Fruit fly (Drosophila melanogaster) whole organism, embryonic: Measurements from ENCODE around the gene CG34451.

Experiments
- CG10565 ChIP-seq: fragments of 200-800 bp; sonication (Bioruptor generic); optimal IDR thresholded peaks from 3 replicates; lab custom pipeline; 2016; ENCODE audit warnings: missing biosample characterization, mild to moderate bottlenecking, missing genetic modification characterization
- CG14050 ChIP-seq: fragments of 200-800 bp; sonication (Bioruptor generic); IDR thresholded peaks from 3 replicates; pipeline ENCODE4 v1.3.6; 2022; ENCODE audit warnings: missing biosample characterization, missing genetic modification characterization
- CG14860 ChIP-seq: fragments of 200-800 bp; sonication (Bioruptor generic); IDR thresholded peaks from 3 replicates; pipeline ENCODE4 v1.3.6; 2022; ENCODE audit warnings: missing biosample characterization, missing genetic modification characterization; ENCODE audit not compliant: partially characterized antibody
- CG15601 ChIP-seq: fragments of 200-800 bp; sonication (Bioruptor generic); optimal IDR thresholded peaks from 3 replicates; lab custom pipeline; 2019; ENCODE audit warnings: missing biosample characterization, mild to moderate bottlenecking, missing genetic modification characterization, moderate library complexity
- CG1602 ChIP-seq: fragments of 200-800 bp; sonication (Bioruptor generic); optimal IDR thresholded peaks from 3 replicates; lab custom pipeline; 2016; ENCODE audit warnings: missing biosample characterization, missing genetic modification characterization
- CG17385 ChIP-seq: fragments of 200-800 bp; sonication (Bioruptor generic); optimal IDR thresholded peaks from 3 replicates; lab custom pipeline; 2018; ENCODE audit warnings: missing biosample characterization, mild to moderate bottlenecking, missing genetic modification characterization
- CG18764 ChIP-seq: fragments of 200-800 bp; sonication (Bioruptor generic); optimal IDR thresholded peaks from 3 replicates; lab custom pipeline; 2016; ENCODE audit warnings: missing biosample characterization, missing genetic modification characterization
- CG2116 ChIP-seq: fragments of 200-800 bp; sonication (Bioruptor generic); optimal IDR thresholded peaks from 3 replicates; lab custom pipeline; 2018; ENCODE audit warnings: missing biosample characterization, mild to moderate bottlenecking, missing genetic modification characterization
- CG2129 ChIP-seq: fragments of 200-800 bp; sonication (Bioruptor generic); IDR thresholded peaks from 2 replicates; pipeline ENCODE4 v1.3.6; 2022; ENCODE audit warnings: missing biosample characterization, missing genetic modification characterization; ENCODE audit not compliant: partially characterized antibody
- CG2202 ChIP-seq: fragments of 200-800 bp; sonication (Bioruptor generic); optimal IDR thresholded peaks from 2 replicates; lab custom pipeline; 2018; ENCODE audit warnings: missing biosample characterization, mild to moderate bottlenecking, missing genetic modification characterization
- CG32772 ChIP-seq: fragments of 200-800 bp; sonication (Bioruptor generic); IDR thresholded peaks from 2 replicates; pipeline ENCODE4 v1.3.6; 2022; ENCODE audit warnings: missing biosample characterization, missing genetic modification characterization
- CG33213 ChIP-seq: fragments of 200-800 bp; sonication (Bioruptor generic); optimal IDR thresholded peaks from 3 replicates; lab custom pipeline; 2016; ENCODE audit warnings: missing biosample characterization, missing genetic modification characterization
- CG34422 ChIP-seq: fragments of 200-800 bp; sonication (Bioruptor generic); IDR thresholded peaks from 3 replicates; pipeline ENCODE4 v1.3.6; 2022; ENCODE audit warnings: missing biosample characterization, missing genetic modification characterization
- CG4404 ChIP-seq: fragments of 200-800 bp; sonication (Bioruptor generic); IDR thresholded peaks from 2 replicates; pipeline ENCODE4 v1.3.6; 2022; ENCODE audit warnings: missing biosample characterization, missing genetic modification characterization
- CG5245 ChIP-seq: fragments of 200-800 bp; sonication (Bioruptor generic); optimal IDR thresholded peaks from 3 replicates; lab custom pipeline; 2016; ENCODE audit warnings: missing biosample characterization, missing genetic modification characterization
- CG7271 ChIP-seq: fragments of 200-800 bp; sonication (Bioruptor generic); optimal IDR thresholded peaks from 2 replicates; lab custom pipeline; 2018; ENCODE audit warnings: missing biosample characterization, mild to moderate bottlenecking, missing genetic modification characterization, moderate library complexity
- CG7372 ChIP-seq: fragments of 200-800 bp; sonication (Bioruptor generic); IDR thresholded peaks from 2 replicates; pipeline ENCODE4 v1.3.6; 2022; ENCODE audit warnings: missing biosample characterization, missing genetic modification characterization
- CG7786 ChIP-seq: fragments of 200-800 bp; sonication (Bioruptor generic); optimal IDR thresholded peaks from 2 replicates; lab custom pipeline; 2016; ENCODE audit warnings: missing biosample characterization, missing genetic modification characterization
- CG8359 ChIP-seq: fragments of 200-800 bp; sonication (Bioruptor generic); optimal IDR thresholded peaks from 2 replicates; lab custom pipeline; 2017; ENCODE audit warnings: missing biosample characterization, mild to moderate bottlenecking, missing genetic modification characterization, borderline replicate concordance
- CG8478 ChIP-seq: fragments of >200 bp; optimal IDR thresholded peaks from 2 replicates; lab custom pipeline; 2018
- CG9609 ChIP-seq: fragments of 200-800 bp; sonication (Bioruptor generic); optimal IDR thresholded peaks from 3 replicates; lab custom pipeline; 2016; ENCODE audit warnings: missing biosample characterization, missing genetic modification characterization
- CG9727 ChIP-seq: fragments of 200-800 bp; sonication (Bioruptor generic); optimal IDR thresholded peaks from 3 replicates; lab custom pipeline; 2017; ENCODE audit warnings: missing biosample characterization, mild to moderate bottlenecking, missing genetic modification characterization
- CHES-1-like ChIP-seq: fragments of 200-800 bp; sonication (Bioruptor generic); optimal IDR thresholded peaks from 2 replicates; lab custom pipeline; 2016; ENCODE audit warnings: missing biosample characterization, missing genetic modification characterization
- Dref ChIP-seq: fragments of 200-800 bp; sonication (Bioruptor generic); IDR thresholded peaks from 2 replicates; pipeline ENCODE4 v1.3.6; 2022; ENCODE audit warnings: missing biosample characterization, missing genetic modification characterization
- H15 ChIP-seq: fragments of 200-800 bp; sonication (Bioruptor generic); IDR thresholded peaks from 3 replicates; pipeline ENCODE4 v1.3.6; 2022; ENCODE audit warnings: missing biosample characterization, missing genetic modification characterization
- Hmx ChIP-seq: fragments of 200-800 bp; sonication (Bioruptor generic); optimal IDR thresholded peaks from 2 replicates; lab custom pipeline; 2016; ENCODE audit warnings: missing biosample characterization, missing genetic modification characterization
- Lim3 ChIP-seq: fragments of 200-800 bp; sonication (Bioruptor generic); IDR thresholded peaks from 2 replicates; pipeline ENCODE4 v1.3.6; 2022; ENCODE audit warnings: missing biosample characterization, missing genetic modification characterization
- Nf-YB ChIP-seq: fragments of 200-800 bp; sonication (Bioruptor generic); optimal IDR thresholded peaks from 3 replicates; lab custom pipeline; 2019; ENCODE audit warnings: missing biosample characterization, mild to moderate bottlenecking, missing genetic modification characterization, moderate library complexity
- Nf-YC ChIP-seq: fragments of 200-800 bp; optimal IDR thresholded peaks from 3 replicates; lab custom pipeline; 2019; ENCODE audit warnings: missing biosample characterization, mild to moderate bottlenecking, missing genetic modification characterization, moderate library complexity
- Oaz ChIP-seq: fragments of 200-800 bp; sonication (Bioruptor generic); IDR thresholded peaks from 2 replicates; pipeline ENCODE4 v1.3.6; 2022; ENCODE audit warnings: missing biosample characterization, missing genetic modification characterization
- abd-A ChIP-seq: fragments of 200-800 bp; sonication (Bioruptor generic); optimal IDR thresholded peaks from 3 replicates; lab custom pipeline; 2019; ENCODE audit warnings: missing biosample characterization, mild to moderate bottlenecking, missing genetic modification characterization, moderate library complexity
- chm ChIP-seq: fragments of 200-800 bp; sonication (Bioruptor generic); IDR thresholded peaks from 2 replicates; pipeline ENCODE4 v1.3.6; 2022; ENCODE audit warnings: missing biosample characterization, missing genetic modification characterization
- ci ChIP-seq: fragments of 200-800 bp; sonication (Bioruptor generic); IDR thresholded peaks from 3 replicates; pipeline ENCODE4 v1.3.6; 2022; ENCODE audit warnings: missing biosample characterization, missing genetic modification characterization
- crol ChIP-seq: fragments of 200-800 bp; sonication (Bioruptor generic); IDR thresholded peaks from 2 replicates; pipeline ENCODE4 v1.3.6; 2022; ENCODE audit warnings: missing biosample characterization, missing genetic modification characterization
- exex ChIP-seq: fragments of 200-800 bp; sonication (Bioruptor generic); optimal IDR thresholded peaks from 4 replicates; lab custom pipeline; 2018; ENCODE audit warnings: missing biosample characterization, mild to moderate bottlenecking, missing genetic modification characterization, moderate library complexity
- fd64A ChIP-seq: fragments of 200-800 bp; sonication (Bioruptor generic); optimal IDR thresholded peaks from 3 replicates; lab custom pipeline; 2018; ENCODE audit warnings: missing biosample characterization, mild to moderate bottlenecking, missing genetic modification characterization
- gcm ChIP-seq: fragments of 200-800 bp; sonication (Bioruptor generic); optimal IDR thresholded peaks from 2 replicates; lab custom pipeline; 2019; ENCODE audit warnings: missing biosample characterization, mild to moderate bottlenecking, missing genetic modification characterization, moderate library complexity
- gcm2 ChIP-seq: fragments of 200-800 bp; sonication (Bioruptor generic); optimal IDR thresholded peaks from 2 replicates; lab custom pipeline; 2016; ENCODE audit warnings: missing biosample characterization, missing genetic modification characterization
- hb ChIP-seq: fragments of 200-800 bp; sonication (Bioruptor generic); IDR thresholded peaks from 3 replicates; pipeline ENCODE4 v1.3.6; 2022; ENCODE audit warnings: missing biosample characterization, missing genetic modification characterization; ENCODE audit not compliant: partially characterized antibody
- lab ChIP-seq: fragments of 200-800 bp; sonication (Bioruptor generic); optimal IDR thresholded peaks from 3 replicates; lab custom pipeline; 2017; ENCODE audit warnings: missing biosample characterization, missing genetic modification characterization, mild to moderate bottlenecking, moderate library complexity, missing genetic modification reagents
- org-1 ChIP-seq: fragments of 200-800 bp; sonication (Bioruptor generic); optimal IDR thresholded peaks from 2 replicates; lab custom pipeline; 2017; ENCODE audit warnings: missing biosample characterization, missing genetic modification characterization
- otp ChIP-seq: fragments of 200-800 bp; sonication (Bioruptor generic); IDR thresholded peaks from 3 replicates; pipeline ENCODE4, ENCODE4 v1.3.6; 2022; ENCODE audit warnings: missing biosample characterization, missing genetic modification characterization
- pho ChIP-seq: fragments of 200-800 bp; sonication (Bioruptor generic); optimal IDR thresholded peaks from 2 replicates; lab custom pipeline; 2016; ENCODE audit warnings: missing biosample characterization, missing genetic modification characterization
- pnt ChIP-seq: fragments of 200-800 bp; sonication (Bioruptor generic); optimal IDR thresholded peaks from 3 replicates; lab custom pipeline; 2016; ENCODE audit warnings: missing biosample characterization, missing genetic modification characterization
- prd ChIP-seq, 3 experiments: fragments of >200 bp in 2 of 3; fragments of 200-800 bp in 1 of 3; sonication (Bioruptor generic) in 1 of 3; optimal IDR thresholded peaks in 2 of 3; IDR thresholded peaks in 1 of 3; 2 replicates in 2 of 3; 3 replicates in 1 of 3; pipeline versions ENCODE4 v1.3.6 to Lab custom; 2017 to 2022; ENCODE audit warnings: missing biosample characterization in 1 of 3, missing genetic modification characterization in 1 of 3
- scrt ChIP-seq: fragments of 200-800 bp; sonication (Bioruptor generic); optimal IDR thresholded peaks from 2 replicates; lab custom pipeline; 2018; ENCODE audit warnings: missing biosample characterization, mild to moderate bottlenecking, missing genetic modification characterization, moderate library complexity
- sima ChIP-seq: fragments of 200-800 bp; sonication (Bioruptor generic); optimal IDR thresholded peaks from 2 replicates; lab custom pipeline; 2016; ENCODE audit warnings: missing biosample characterization, missing genetic modification characterization
- tio ChIP-seq: fragments of 200-800 bp; sonication (Bioruptor generic); optimal IDR thresholded peaks from 2 replicates; lab custom pipeline; 2017; ENCODE audit warnings: missing biosample characterization, missing genetic modification characterization, inconsistent platforms
- vnd ChIP-seq: fragments of 200-800 bp; sonication (Bioruptor generic); IDR thresholded peaks from 3 replicates; pipeline ENCODE4 v1.3.6; 2022; ENCODE audit warnings: missing biosample characterization, missing genetic modification characterization; ENCODE audit not compliant: partially characterized antibody
- zen2 ChIP-seq: fragments of 200-800 bp; sonication (Bioruptor generic); IDR thresholded peaks from 3 replicates; pipeline ENCODE4 v1.3.6; 2022; ENCODE audit warnings: missing biosample characterization, missing genetic modification characterization; ENCODE audit not compliant: partially characterized antibody

CG34451 gene

dm6 chr3L:15675111-15675510 lies 16.8 kb downstream of the CG34451 start (continued):
- TF ChIP-seq CG9609 (GFP tag; lab: Kevin White, UChicago) (peak; percentile 50), org-1 (GFP tag; lab: Kevin White, UChicago) (peak; percentile 71), CG32772 (GFP tag; lab: Robert Waterston, UW) (peak; percentile 50; the same call in 1 of the 2 replicates), CG2202 (tag; lab: Kevin White, UChicago) (peak; percentile 85), CHES-1-like (peak; percentile 30), Lim3 (GFP tag; lab: Robert Waterston, UW) (no peak), zen2 (GFP tag; lab: Robert Waterston, UW) (no peak), otp (GFP tag; lab: Robert Waterston, UW) (peak; percentile 79; the same call in 2 of the 3 replicates), exex (tag; lab: Kevin White, UChicago) (no peak), CG18764 (GFP tag; lab: Kevin White, UChicago) (peak; percentile 47), Dref (GFP tag; lab: Robert Waterston, UW) (no peak), tio (GFP tag; lab: Kevin White, UChicago) (peak; percentile 48), sima (GFP tag; lab: Kevin White, UChicago) (no peak), CG34422 (GFP tag; lab: Robert Waterston, UW) (peak; percentile 43; the same call in 1 of the 3 replicates), lab (peak; percentile 7), CG17385 (GFP tag; lab: Kevin White, UChicago) (peak; percentile 25), fd64A (GFP tag; lab: Kevin White, UChicago) (peak; percentile 56), CG5245 (GFP tag; lab: Kevin White, UChicago) (peak; percentile 43), CG7271 (tag; lab: Kevin White, UChicago) (peak; percentile 29), Nf-YC (tag; lab: Kevin White, UChicago) (no peak), ci (GFP tag; lab: Robert Waterston, UW) (peak; percentile 62; the same call in 2 of the 3 replicates), CG10565 (GFP tag; lab: Kevin White, UChicago) (no peak), pnt (GFP tag; lab: Kevin White, UChicago) (peak; percentile 55), CG14860 (GFP tag; lab: Robert Waterston, UW) (no peak), CG14050 (no peak), chm (GFP tag; lab: Robert Waterston, UW) (peak; percentile 74; the same call in 1 of the 2 replicates), crol (peak; percentile 64), CG8359 (GFP tag; lab: Kevin White, UChicago) (peak; percentile 59), CG7372 (GFP tag; lab: Robert Waterston, UW) (0 out of 2 replicates have a peak, but pooled peaks have one; percentile 21), CG1602 (GFP tag; lab: Kevin White, UChicago) (peak; percentile 76), Nf-YB (GFP tag; lab: Kevin White, UChicago) (peak; percentile 45), CG15601 (tag; lab: Kevin White, UChicago) (peak; percentile 81), hb (GFP tag; lab: Robert Waterston, UW) (no peak), CG9727 (GFP tag; lab: Kevin White, UChicago) (peak; percentile 90), abd-A (no peak), H15 (GFP tag; lab: Robert Waterston, UW) (peak; percentile 54; the same call in 1 of the 3 replicates), CG4404 (GFP tag; lab: Robert Waterston, UW) (peak; percentile 73), Oaz (GFP tag; lab: Robert Waterston, UW) (no peak), CG2129 (GFP tag; lab: Robert Waterston, UW) (no peak), scrt (GFP tag; lab: Kevin White, UChicago) (no peak), prd (optimal IDR thresholded peaks at IDR 0.05; lab: Kevin White, UChicago) (no peak), prd (GFP tag; IDR thresholded peaks at IDR 0.05; lab: Robert Waterston, UW) (peak; percentile 76; the same call in 2 of the 3 replicates), Hmx (GFP tag; lab: Kevin White, UChicago) (no peak), gcm2 (GFP tag; lab: Kevin White, UChicago) (no peak), vnd (GFP tag; lab: Robert Waterston, UW) (no peak), CG33213 (GFP tag; lab: Kevin White, UChicago) (peak; percentile 60), CG2116 (no peak), gcm (GFP tag; lab: Kevin White, UChicago) (peak; percentile 65), CG7786 (GFP tag; lab: Kevin White, UChicago) (peak; percentile 44), pho (no peak), CG8478 (no peak)
